Fruit fly (Drosophila melanogaster) whole organism, pupa: ENCODE measurements around the gene NetB.

Experiments
- CG10348 ChIP-seq: fragments of 200-800 bp; sonication (Bioruptor generic); IDR thresholded peaks from 2 replicates; pipeline ENCODE4 v1.3.6; 2022; ENCODE audit warnings: missing biosample characterization, missing genetic modification characterization
- CG12605 ChIP-seq: fragments of 200-800 bp; sonication (Bioruptor generic); IDR thresholded peaks from 2 replicates; pipeline ENCODE4 v1.3.6; 2022; ENCODE audit warnings: missing biosample characterization, missing genetic modification characterization
- CG13204 ChIP-seq: fragments of 200-800 bp; sonication (Bioruptor generic); optimal IDR thresholded peaks from 2 replicates; lab custom pipeline; 2018; ENCODE audit warnings: missing biosample characterization, mild to moderate bottlenecking, missing genetic modification characterization, moderate library complexity
- CG17806 ChIP-seq: fragments of 200-800 bp; sonication (Bioruptor generic); optimal IDR thresholded peaks from 2 replicates; lab custom pipeline; 2018; ENCODE audit warnings: missing biosample characterization, mild to moderate bottlenecking, missing genetic modification characterization, moderate library complexity
- CG32121 ChIP-seq: fragments of 200-800 bp; sonication (Bioruptor generic); IDR thresholded peaks from 2 replicates; pipeline ENCODE4 v1.3.6; 2022; ENCODE audit warnings: missing biosample characterization, missing genetic modification characterization
- CG34367 ChIP-seq: fragments of 200-800 bp; sonication (Bioruptor generic); optimal IDR thresholded peaks from 2 replicates; lab custom pipeline; 2018; ENCODE audit warnings: missing biosample characterization, mild to moderate bottlenecking, missing genetic modification characterization
- CG4496 ChIP-seq: fragments of 200-800 bp; sonication (Bioruptor generic); IDR thresholded peaks from 3 replicates; pipeline ENCODE4 v1.3.6; 2022; ENCODE audit warnings: missing biosample characterization, missing genetic modification characterization
- CG9948 ChIP-seq: fragments of 200-800 bp; sonication (Bioruptor generic); optimal IDR thresholded peaks from 2 replicates; lab custom pipeline; 2018; ENCODE audit warnings: missing biosample characterization, mild to moderate bottlenecking, missing genetic modification characterization, moderate library complexity
- D1 ChIP-seq: fragments of 200-800 bp; sonication (Bioruptor generic); optimal IDR thresholded peaks from 2 replicates; lab custom pipeline; 2018; ENCODE audit warnings: missing biosample characterization, mild to moderate bottlenecking, missing genetic modification characterization, moderate library complexity
- EcR ChIP-seq: fragments of 200-800 bp; sonication (Bioruptor generic); optimal IDR thresholded peaks from 3 replicates; lab custom pipeline; 2019; ENCODE audit warnings: missing biosample characterization, missing genetic modification characterization, mild to moderate bottlenecking, moderate library complexity, missing genetic modification reagents
- Ets98B ChIP-seq: fragments of 200-800 bp; sonication (Bioruptor generic); IDR thresholded peaks from 2 replicates; pipeline ENCODE4 v1.3.6; 2022; ENCODE audit warnings: missing biosample characterization, missing genetic modification characterization
- Pif1A ChIP-seq: fragments of 200-800 bp; sonication (Bioruptor generic); optimal IDR thresholded peaks from 3 replicates; lab custom pipeline; 2016; ENCODE audit warnings: missing biosample characterization, missing genetic modification characterization
- fd96Ca ChIP-seq: fragments of 200-800 bp; sonication (Bioruptor generic); IDR thresholded peaks from 3 replicates; pipeline ENCODE4 v1.3.6; 2022; ENCODE audit warnings: missing biosample characterization, missing genetic modification characterization

NetB gene

dm6 chrX:14653691-14654090, 95.5 kb downstream of the NetB start, which contains the start of gene NetA:
Gene NetA (minus strand): TSS chrX:14653928.
- TF ChIP-seq Pif1A (GFP tag; lab: Kevin White, UChicago) (no peak), D1 (tag; lab: Kevin White, UChicago) (no peak), Ets98B (GFP tag; lab: Robert Waterston, UW) (peak; percentile 33; the same call in 1 of the 2 replicates), CG4496 (GFP tag; lab: Robert Waterston, UW) (peak; percentile 64; the same call in 2 of the 3 replicates), fd96Ca (GFP tag; lab: Robert Waterston, UW) (peak; percentile 41; the same call in 1 of the 3 replicates), CG13204 (peak; percentile 48), CG32121 (GFP tag; lab: Robert Waterston, UW) (no peak)

dm6 chrX:14649742-14650141, 99.4 kb downstream of the NetB start:
- no peak for TF ChIP-seq fd96Ca (GFP tag; lab: Robert Waterston, UW)
- no peak for TF ChIP-seq CG9948 (tag; lab: Kevin White, UChicago)
- no peak for TF ChIP-seq CG10348 (GFP tag; lab: Robert Waterston, UW)
- TF ChIP-seq CG34367 (tag; lab: Kevin White, UChicago), result no peak
- TF ChIP-seq CG12605 (GFP tag; lab: Robert Waterston, UW), result no peak
- no peak for TF ChIP-seq CG13204
- no peak for TF ChIP-seq CG17806 (tag; lab: Kevin White, UChicago)
- no peak for TF ChIP-seq EcR (GFP tag; lab: Kevin White, UChicago)
- TF ChIP-seq, all 21 proteins: peak for 0
